Fruit fly (Drosophila melanogaster) whole organism, embryonic: Measurements from ENCODE around the gene Mrp5.

ENCODE experiments used
- Bgb ChIP-seq: fragments of 200-800 bp; sonication (Bioruptor generic); IDR thresholded peaks from 2 replicates; pipeline ENCODE4 v1.3.6; 2022; ENCODE audit warnings: missing biosample characterization, missing genetic modification characterization; ENCODE audit not compliant: partially characterized antibody
- CG10431 ChIP-seq: fragments of 200-800 bp; sonication (Bioruptor generic); optimal IDR thresholded peaks from 3 replicates; lab custom pipeline; 2018; ENCODE audit warnings: missing biosample characterization, mild to moderate bottlenecking, missing genetic modification characterization
- CG12155 ChIP-seq: fragments of 200-800 bp; sonication (Bioruptor generic); optimal IDR thresholded peaks from 3 replicates; lab custom pipeline; 2016; ENCODE audit warnings: missing biosample characterization, missing genetic modification characterization
- CG12299 ChIP-seq: fragments of 200-800 bp; sonication (Bioruptor generic); optimal IDR thresholded peaks from 2 replicates; lab custom pipeline; 2018; ENCODE audit warnings: missing biosample characterization, mild to moderate bottlenecking, missing genetic modification characterization
- CG14014 ChIP-seq: fragments of 200-800 bp; sonication (Bioruptor generic); IDR thresholded peaks from 2 replicates; pipeline ENCODE4 v1.3.6; 2022; ENCODE audit warnings: missing biosample characterization, missing genetic modification characterization
- CG15269 ChIP-seq: fragments of 200-800 bp; sonication (Bioruptor generic); optimal IDR thresholded peaks from 2 replicates; lab custom pipeline; 2018; ENCODE audit warnings: missing biosample characterization, mild to moderate bottlenecking, missing genetic modification characterization, moderate library complexity
- CG15601 ChIP-seq: fragments of 200-800 bp; sonication (Bioruptor generic); optimal IDR thresholded peaks from 3 replicates; lab custom pipeline; 2019; ENCODE audit warnings: missing biosample characterization, mild to moderate bottlenecking, missing genetic modification characterization, moderate library complexity
- CG17912 ChIP-seq: fragments of 200-800 bp; sonication (Bioruptor generic); optimal IDR thresholded peaks from 2 replicates; lab custom pipeline; 2018; ENCODE audit warnings: missing biosample characterization, mild to moderate bottlenecking, missing genetic modification characterization
- CG2712 ChIP-seq: fragments of 200-800 bp; optimal IDR thresholded peaks from 3 replicates; lab custom pipeline; 2019; ENCODE audit warnings: missing biosample characterization, mild to moderate bottlenecking, missing genetic modification characterization, moderate library complexity
- CG2875 ChIP-seq: fragments of 200-800 bp; sonication (Bioruptor generic); optimal IDR thresholded peaks from 2 replicates; lab custom pipeline; 2017; ENCODE audit warnings: missing biosample characterization, mild to moderate bottlenecking, missing genetic modification characterization, missing genetic modification reagents
- CG31441 ChIP-seq: fragments of 200-800 bp; sonication (Bioruptor generic); IDR thresholded peaks from 2 replicates; pipeline ENCODE4 v1.3.6; 2022; ENCODE audit warnings: missing biosample characterization, missing genetic modification characterization
- CG32532 ChIP-seq: fragments of 200-800 bp; sonication (Bioruptor generic); IDR thresholded peaks from 2 replicates; pipeline ENCODE4 v1.3.6; 2022; ENCODE audit warnings: missing biosample characterization, missing genetic modification characterization
- CG3281 ChIP-seq: fragments of 200-800 bp; sonication (Bioruptor generic); optimal IDR thresholded peaks from 3 replicates; lab custom pipeline; 2017; ENCODE audit warnings: missing biosample characterization, mild to moderate bottlenecking, missing genetic modification characterization
- CG5245 ChIP-seq: fragments of 200-800 bp; sonication (Bioruptor generic); optimal IDR thresholded peaks from 3 replicates; lab custom pipeline; 2016; ENCODE audit warnings: missing biosample characterization, missing genetic modification characterization
- CG6175 ChIP-seq: fragments of 200-800 bp; sonication (Bioruptor generic); IDR thresholded peaks from 3 replicates; pipeline ENCODE4 v1.3.6; 2022; ENCODE audit warnings: missing biosample characterization, missing genetic modification characterization
- CG6654 ChIP-seq: fragments of 200-800 bp; sonication (Bioruptor generic); optimal IDR thresholded peaks from 2 replicates; lab custom pipeline; 2017; ENCODE audit warnings: missing biosample characterization, mild to moderate bottlenecking, missing genetic modification characterization
- CG9437 ChIP-seq: fragments of 200-800 bp; sonication (Bioruptor generic); optimal IDR thresholded peaks from 2 replicates; lab custom pipeline; 2018; ENCODE audit warnings: missing biosample characterization, mild to moderate bottlenecking, missing genetic modification characterization
- CoRest ChIP-seq: fragments of 200-800 bp; sonication (Bioruptor generic); optimal IDR thresholded peaks from 3 replicates; lab custom pipeline; 2018; ENCODE audit warnings: missing biosample characterization, mild to moderate bottlenecking, missing genetic modification characterization, moderate library complexity
- D19B ChIP-seq: fragments of 200-800 bp; sonication (Bioruptor generic); optimal IDR thresholded peaks from 2 replicates; lab custom pipeline; 2017; ENCODE audit warnings: missing biosample characterization, mild to moderate bottlenecking, missing genetic modification characterization
- Dbx ChIP-seq: fragments of 200-800 bp; sonication (Bioruptor generic); IDR thresholded peaks from 3 replicates; pipeline ENCODE4 v1.3.6; 2022; ENCODE audit warnings: missing biosample characterization, missing genetic modification characterization
- Dek ChIP-seq: fragments of 200-800 bp; sonication (Bioruptor generic); optimal IDR thresholded peaks from 3 replicates; lab custom pipeline; 2019; ENCODE audit warnings: missing biosample characterization, mild to moderate bottlenecking, missing genetic modification characterization, moderate library complexity
- Dip2 ChIP-seq: fragments of 200-800 bp; sonication (Bioruptor generic); IDR thresholded peaks from 2 replicates; pipeline ENCODE4 v1.3.6; 2022; ENCODE audit warnings: missing biosample characterization, missing genetic modification characterization
- Doc3 ChIP-seq: fragments of 200-800 bp; sonication (Bioruptor generic); IDR thresholded peaks from 3 replicates; pipeline ENCODE4 v1.3.6; 2022; ENCODE audit warnings: missing biosample characterization, missing genetic modification characterization; ENCODE audit not compliant: partially characterized antibody
- Drgx ChIP-seq: fragments of 200-800 bp; sonication (Bioruptor generic); IDR thresholded peaks from 2 replicates; pipeline ENCODE4 v1.3.6; 2022; ENCODE audit warnings: missing biosample characterization, missing genetic modification characterization
- ERR ChIP-seq: fragments of 200-800 bp; sonication (Bioruptor generic); optimal IDR thresholded peaks from 2 replicates; lab custom pipeline; 2016; ENCODE audit warnings: missing biosample characterization, missing genetic modification characterization
- Eip74EF ChIP-seq, 2 experiments: fragments of 200-800 bp in 1 of 2; fragments of >200 bp in 1 of 2; sonication (Bioruptor generic) in 1 of 2; optimal IDR thresholded peaks; 2 replicates each; lab custom pipeline; 2017 to 2019; ENCODE audit warnings: missing biosample characterization in 2 of 2, missing genetic modification characterization in 2 of 2, mild to moderate bottlenecking in 1 of 2, moderate library complexity in 1 of 2
- HLHmδ ChIP-seq: fragments of 200-800 bp; sonication (Bioruptor generic); optimal IDR thresholded peaks from 2 replicates; lab custom pipeline; 2018; ENCODE audit warnings: missing biosample characterization, mild to moderate bottlenecking, missing genetic modification characterization, moderate library complexity
- Hand ChIP-seq: fragments of 200-800 bp; sonication (Bioruptor generic); optimal IDR thresholded peaks from 2 replicates; lab custom pipeline; 2017; ENCODE audit warnings: mild to moderate bottlenecking, missing biosample characterization, missing genetic modification reagents, missing genetic modification characterization
- Lpt ChIP-seq: fragments of >200 bp; optimal IDR thresholded peaks from 2 replicates; lab custom pipeline; 2018; ENCODE audit warnings: missing biosample characterization, missing genetic modification characterization
- MTF-1 ChIP-seq: fragments of 200-800 bp; sonication (Bioruptor generic); optimal IDR thresholded peaks from 2 replicates; lab custom pipeline; 2018; ENCODE audit warnings: missing biosample characterization, mild to moderate bottlenecking, missing genetic modification characterization, borderline replicate concordance
- Ptx1 ChIP-seq: fragments of 200-800 bp; sonication (Bioruptor generic); IDR thresholded peaks from 2 replicates; pipeline ENCODE4 v1.3.6; 2022; ENCODE audit warnings: missing biosample characterization, missing genetic modification characterization
- YL-1 ChIP-seq: fragments of 200-800 bp; sonication (Bioruptor generic); optimal IDR thresholded peaks from 3 replicates; lab custom pipeline; 2017; ENCODE audit warnings: missing biosample characterization, mild to moderate bottlenecking, missing genetic modification characterization
- ara ChIP-seq: fragments of 200-800 bp; sonication (Bioruptor generic); IDR thresholded peaks from 2 replicates; pipeline ENCODE4 v1.3.6; 2022; ENCODE audit warnings: missing biosample characterization, missing genetic modification characterization
- az2 ChIP-seq: fragments of 200-800 bp; sonication (Bioruptor generic); optimal IDR thresholded peaks from 3 replicates; lab custom pipeline; 2016; ENCODE audit warnings: missing biosample characterization, missing genetic modification characterization
- dimm ChIP-seq: fragments of 200-800 bp; sonication (Bioruptor generic); IDR thresholded peaks from 2 replicates; pipeline ENCODE4 v1.3.6; 2022; ENCODE audit warnings: missing biosample characterization, missing genetic modification characterization
- dmrt11E ChIP-seq: fragments of 200-800 bp; sonication (Bioruptor generic); optimal IDR thresholded peaks from 3 replicates; lab custom pipeline; 2018; ENCODE audit warnings: missing biosample characterization, mild to moderate bottlenecking, missing genetic modification characterization, moderate library complexity
- dpn ChIP-seq, 2 experiments: fragments of 200-800 bp; sonication (Bioruptor generic); optimal IDR thresholded peaks; 3 replicates each; lab custom pipeline; 2016; ENCODE audit warnings: missing biosample characterization in 2 of 2, missing genetic modification characterization in 2 of 2
- fd102C ChIP-seq: fragments of 200-800 bp; sonication (Bioruptor generic); optimal IDR thresholded peaks from 2 replicates; lab custom pipeline; 2018; ENCODE audit warnings: missing biosample characterization, mild to moderate bottlenecking, missing genetic modification characterization, moderate library complexity
- grn ChIP-seq: fragments of 200-800 bp; sonication (Bioruptor generic); optimal IDR thresholded peaks from 3 replicates; lab custom pipeline; 2017; ENCODE audit warnings: missing biosample characterization, missing genetic modification characterization
- gsb-n ChIP-seq: fragments of 200-800 bp; sonication (Bioruptor generic); optimal IDR thresholded peaks from 3 replicates; lab custom pipeline; 2018; ENCODE audit warnings: missing biosample characterization, mild to moderate bottlenecking, missing genetic modification characterization
- kni ChIP-seq: fragments of 200-800 bp; sonication (Bioruptor generic); optimal IDR thresholded peaks from 3 replicates; lab custom pipeline; 2017; ENCODE audit warnings: mild to moderate bottlenecking, missing biosample characterization, missing genetic modification reagents, missing genetic modification characterization
- lola ChIP-seq, 3 experiments: fragments of >200 bp in 2 of 3; fragments of 200-800 bp in 1 of 3; sonication (Bioruptor generic) in 1 of 3; optimal IDR thresholded peaks; 2 replicates each; lab custom pipeline; 2017 to 2019; ENCODE audit warnings: missing biosample characterization in 3 of 3, missing genetic modification characterization in 3 of 3, mild to moderate bottlenecking in 1 of 3, moderate library complexity in 1 of 3
- oc ChIP-seq: fragments of 200-800 bp; sonication (Bioruptor generic); optimal IDR thresholded peaks from 2 replicates; lab custom pipeline; 2018; ENCODE audit warnings: missing biosample characterization, mild to moderate bottlenecking, missing genetic modification characterization, moderate library complexity
- schlank ChIP-seq: fragments of 200-800 bp; sonication (Bioruptor generic); optimal IDR thresholded peaks from 2 replicates; lab custom pipeline; 2018; ENCODE audit warnings: missing biosample characterization, mild to moderate bottlenecking, missing genetic modification characterization
- sima ChIP-seq: fragments of 200-800 bp; sonication (Bioruptor generic); optimal IDR thresholded peaks from 2 replicates; lab custom pipeline; 2016; ENCODE audit warnings: missing biosample characterization, missing genetic modification characterization
- stwl ChIP-seq: fragments of 200-800 bp; sonication (Bioruptor generic); optimal IDR thresholded peaks from 3 replicates; lab custom pipeline; 2018; ENCODE audit warnings: missing biosample characterization, mild to moderate bottlenecking, missing genetic modification characterization, moderate library complexity
- toy ChIP-seq: fragments of 200-800 bp; sonication (Bioruptor generic); IDR thresholded peaks from 2 replicates; pipeline ENCODE4 v1.3.6; 2022; ENCODE audit warnings: missing biosample characterization, missing genetic modification characterization
- twi ChIP-seq: fragments of 200-800 bp; optimal IDR thresholded peaks from 2 replicates; lab custom pipeline; 2019; ENCODE audit warnings: missing biosample characterization, mild to moderate bottlenecking, missing genetic modification characterization, moderate library complexity
- zfh1 ChIP-seq: fragments of 200-800 bp; sonication (Bioruptor generic); IDR thresholded peaks from 3 replicates; pipeline ENCODE4 v1.3.6; 2022; ENCODE audit warnings: missing biosample characterization, missing genetic modification characterization

Gene Mrp5

DNA sequence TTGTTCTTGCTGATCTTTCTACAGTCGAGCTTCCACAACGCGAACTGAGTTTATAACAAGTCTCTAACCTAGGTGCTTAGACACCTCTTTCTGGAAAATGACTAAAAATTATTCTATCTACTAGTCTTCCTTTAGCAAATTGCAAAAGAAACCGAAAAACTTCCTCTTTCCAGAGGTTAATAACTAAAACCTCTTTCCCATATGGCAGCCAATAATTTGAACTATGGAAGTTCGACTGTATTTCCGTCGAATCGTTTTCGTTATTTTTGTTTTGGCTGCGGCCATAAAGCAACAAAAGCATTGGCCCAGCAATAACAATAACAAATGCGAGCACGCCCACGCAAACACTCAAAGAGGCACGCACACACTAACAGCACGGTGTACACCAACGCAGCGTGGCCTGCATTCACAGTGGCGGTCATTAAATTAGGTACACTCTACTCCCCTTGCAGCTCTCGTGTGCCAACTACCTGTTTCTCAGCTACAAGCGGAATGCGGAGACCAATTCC lies 5.0 kb upstream of the Mrp5 start (continued):
- no peak for TF ChIP-seq Doc3 (GFP tag; lab: Robert Waterston, UW)
- TF ChIP-seq CG10431, result peak; percentile 60
- TF ChIP-seq CG2875, result peak; percentile 7
- no peak for TF ChIP-seq toy (GFP tag; lab: Robert Waterston, UW)
- TF ChIP-seq lola (GFP tag; optimal IDR thresholded peaks at IDR 0.05; lab: Kevin White, UChicago), result no peak
- peak; percentile 27 for TF ChIP-seq Dek (tag; lab: Kevin White, UChicago)
- peak; percentile 56 for TF ChIP-seq CG15601
- no peak for TF ChIP-seq dmrt11E (tag; lab: Kevin White, UChicago)
- peak in 1 of 2 experiments; percentile 71 for TF ChIP-seq Eip74EF (GFP tag; optimal IDR thresholded peaks at IDR 0.05; lab: Kevin White, UChicago)
- TF ChIP-seq gsb-n (tag; lab: Kevin White, UChicago), result no peak
- no peak for TF ChIP-seq stwl (tag; lab: Kevin White, UChicago)
- peak; percentile 21 for TF ChIP-seq oc (tag; lab: Kevin White, UChicago)
- TF ChIP-seq MTF-1 (GFP tag; lab: Kevin White, UChicago), result no peak
- TF ChIP-seq Dbx, result peak; percentile 48; the same call in 1 of the 3 replicates
- peak; percentile 46 for TF ChIP-seq twi (tag; lab: Kevin White, UChicago)
- peak; percentile 64 for TF ChIP-seq CG9437
- no peak for TF ChIP-seq sima (GFP tag; lab: Kevin White, UChicago)
- peak; percentile 32 to 38 for TF ChIP-seq dpn (GFP tag; optimal IDR thresholded peaks at IDR 0.05; lab: Kevin White, UChicago)
- peak; percentile 13 for TF ChIP-seq CG6654 (GFP tag; lab: Kevin White, UChicago)
- peak; percentile 55 for TF ChIP-seq Ptx1 (GFP tag; lab: Robert Waterston, UW)
- no peak for TF ChIP-seq D19B (GFP tag; lab: Kevin White, UChicago)
- peak; percentile 73 for TF ChIP-seq Hand (GFP tag; lab: Kevin White, UChicago)
- TF ChIP-seq Bgb (GFP tag; lab: Robert Waterston, UW), result no peak
- TF ChIP-seq CG2712, result peak; percentile 60
- peak; percentile 52; the same call in 1 of the 2 replicates for TF ChIP-seq CG32532
- no peak for TF ChIP-seq CG5245 (GFP tag; lab: Kevin White, UChicago)
- TF ChIP-seq CG15269 (tag; lab: Kevin White, UChicago), result peak; percentile 75
- no peak for TF ChIP-seq Dip2 (GFP tag; lab: Robert Waterston, UW)
- peak; percentile 44 for TF ChIP-seq CG12299 (tag; lab: Kevin White, UChicago)
- TF ChIP-seq Lpt (GFP tag; lab: Kevin White, UChicago), result no peak
- TF ChIP-seq dimm (GFP tag; lab: Robert Waterston, UW), result no peak
- TF ChIP-seq ERR (GFP tag; lab: Kevin White, UChicago), result peak; percentile 44
- TF ChIP-seq CG12155 (GFP tag; lab: Kevin White, UChicago), result peak; percentile 9
- TF ChIP-seq grn (GFP tag; lab: Kevin White, UChicago), result no peak
- peak; percentile 31 for TF ChIP-seq HLHmδ (GFP tag; lab: Kevin White, UChicago)
- peak; percentile 65 for TF ChIP-seq kni
- TF ChIP-seq CG31441 (GFP tag; lab: Robert Waterston, UW), result peak; percentile 60
- TF ChIP-seq ara (GFP tag; lab: Robert Waterston, UW), result 0 out of 2 replicates have a peak, but pooled peaks have one; percentile 18
- peak; percentile 24; the same call in 1 of the 2 replicates for TF ChIP-seq CG14014
- peak; percentile 63 for TF ChIP-seq CoRest (tag; lab: Kevin White, UChicago)
- TF ChIP-seq CG3281 (GFP tag; lab: Kevin White, UChicago), result peak; percentile 51
- TF ChIP-seq fd102C (GFP tag; lab: Kevin White, UChicago), result no peak
- TF ChIP-seq Drgx, result peak; percentile 37; the same call in 1 of the 2 replicates
- no peak; the same call in 2 of the 3 replicates for TF ChIP-seq zfh1 (GFP tag; lab: Robert Waterston, UW)
- no peak for TF ChIP-seq YL-1
- no peak for TF ChIP-seq schlank
- no peak for TF ChIP-seq CG6175 (GFP tag; lab: Robert Waterston, UW)
- peak; percentile 27 for TF ChIP-seq az2 (GFP tag; lab: Kevin White, UChicago)
- no peak for TF ChIP-seq CG17912
